Fruit fly (Drosophila melanogaster): ENCODE measurements around the gene CG14722.

Gene CG14722

DNA sequence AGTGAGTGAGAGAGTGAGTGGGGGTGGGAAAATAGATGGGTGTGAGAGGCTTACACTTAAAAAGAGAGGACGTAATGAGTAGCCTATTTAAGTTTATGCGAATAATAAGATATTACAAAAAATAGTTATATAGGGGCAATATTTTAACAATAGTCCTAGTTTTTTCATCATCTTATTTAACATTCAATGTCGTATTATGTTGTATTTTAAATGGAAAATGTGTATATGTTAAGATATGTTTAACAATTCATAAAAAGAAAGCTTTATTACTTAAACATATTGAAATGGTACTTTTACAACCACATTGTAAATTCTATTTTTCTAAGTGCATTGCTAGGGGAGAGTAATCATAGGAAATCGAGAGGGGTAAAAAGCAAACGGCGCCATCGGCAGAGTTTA lies 32.3 kb downstream of the CG14722 start (continued):
- TF ChIP-seq Blimp-1 (GFP tag; optimal IDR thresholded peaks at IDR 0.05) (peak; percentile 35), CG4820 (GFP tag; optimal IDR thresholded peaks at IDR 0.05) (peak; percentile 54), Usf (GFP tag; optimal IDR thresholded peaks at IDR 0.05) (no peak), CG10543 (GFP tag; optimal IDR thresholded peaks at IDR 0.05) (peak; percentile 75), CG3163 (GFP tag; optimal IDR thresholded peaks at IDR 0.05) (no peak), CG6689 (GFP tag; IDR thresholded peaks at IDR 0.05) (peak; percentile 46; the same call in 1 of the 2 replicates), CG15479 (GFP tag; optimal IDR thresholded peaks at IDR 0.05) (no peak), bowl (GFP tag; IDR thresholded peaks at IDR 0.05) (no peak), CG2712 (tag; optimal IDR thresholded peaks at IDR 0.05) (peak; percentile 86), HHEX (GFP tag; optimal IDR thresholded peaks at IDR 0.05) (peak; percentile 55), br (optimal IDR thresholded peaks at IDR 0.05) (no peak), Hr3 (GFP tag; optimal IDR thresholded peaks at IDR 0.05) (peak; percentile 67), NK7.1 (GFP tag; optimal IDR thresholded peaks at IDR 0.05) (no peak), sug (tag; optimal IDR thresholded peaks at IDR 0.05) (peak; percentile 73), lmd (GFP tag; IDR thresholded peaks at IDR 0.05) (peak; percentile 63), vvl (GFP tag; IDR thresholded peaks at IDR 0.05) (0 out of 2 replicates have a peak, but pooled peaks have one; percentile 17), CG17186 (GFP tag; optimal IDR thresholded peaks at IDR 0.05) (no peak), ken (GFP tag; IDR thresholded peaks at IDR 0.05) (no peak), ci (GFP tag; IDR thresholded peaks at IDR 0.05) (no peak), Nf-YA (GFP tag; IDR thresholded peaks at IDR 0.05) (no peak), crc (GFP tag; optimal IDR thresholded peaks at IDR 0.05) (no peak), Rfx (GFP tag; IDR thresholded peaks at IDR 0.05) (peak; percentile 33; the same call in 1 of the 2 replicates), CG8388 (GFP tag; optimal IDR thresholded peaks at IDR 0.05) (peak; percentile 74), croc (GFP tag; conservative IDR thresholded peaks at IDR 0.05) (peak; percentile 43; the same call in 2 of the 3 replicates), inv (GFP tag; IDR thresholded peaks at IDR 0.05; ENCODE audit: partially characterized antibody) (no peak), Ets97D (GFP tag; optimal IDR thresholded peaks at IDR 0.05) (no peak), CG12659 (GFP tag; optimal IDR thresholded peaks at IDR 0.05) (peak; percentile 73), CG9437 (GFP tag; optimal IDR thresholded peaks at IDR 0.05) (peak; percentile 64), vfl (GFP tag; optimal IDR thresholded peaks at IDR 0.05) (no peak), cato (GFP tag; optimal IDR thresholded peaks at IDR 0.05; ENCODE audit: borderline replicate concordance) (no peak), maf-S (GFP tag; optimal IDR thresholded peaks at IDR 0.05) (no peak), Lim3 (GFP tag; IDR thresholded peaks at IDR 0.05) (no peak), cwo (GFP tag; optimal IDR thresholded peaks at IDR 0.05) (peak; percentile 77), Hr51 (GFP tag; optimal IDR thresholded peaks at IDR 0.05) (peak in 1 of 2 experiments; percentile 82), slp2 (GFP tag; optimal IDR thresholded peaks at IDR 0.05) (no peak), D (optimal IDR thresholded peaks at IDR 0.05) (no peak), D (GFP tag; optimal IDR thresholded peaks at IDR 0.05) (peak; percentile 74), hkb (optimal IDR thresholded peaks at IDR 0.05) (no peak), hkb (GFP tag; IDR thresholded peaks at IDR 0.05) (no peak), CG2199 (GFP tag; IDR thresholded peaks at IDR 0.05) (no peak), CG8290 (GFP tag; optimal IDR thresholded peaks at IDR 0.05) (peak; percentile 19), CG8290 (tag; optimal IDR thresholded peaks at IDR 0.05) (no peak), CG3281 (GFP tag; optimal IDR thresholded peaks at IDR 0.05) (peak; percentile 72), CG30431 (GFP tag; optimal IDR thresholded peaks at IDR 0.05) (no peak), CG11456 (GFP tag; IDR thresholded peaks at IDR 0.05) (no peak), CG5245 (GFP tag; optimal IDR thresholded peaks at IDR 0.05) (peak; percentile 8), Dip2 (GFP tag; IDR thresholded peaks at IDR 0.05) (no peak), Pdp1 (GFP tag; optimal IDR thresholded peaks at IDR 0.05) (peak; percentile 6 to 37), z (GFP tag; IDR thresholded peaks at IDR 0.05) (no peak), CG15073 (GFP tag; optimal IDR thresholded peaks at IDR 0.05) (no peak), CG14965 (GFP tag; optimal IDR thresholded peaks at IDR 0.05; ENCODE audit: borderline replicate concordance) (no peak), CG6813 (GFP tag; optimal IDR thresholded peaks at IDR 0.05) (no peak), Deaf1 (tag; optimal IDR thresholded peaks at IDR 0.05) (peak; percentile 40)
